Fruit fly (Drosophila melanogaster) whole organism, embryonic: ENCODE data around the gene OtopLc.
A peak's percentile ranks its signal among the peaks of the same experiment; 100 is the strongest.

Source experiments
- Bgb ChIP-seq: fragments of 200-800 bp; sonication (Bioruptor generic); IDR thresholded peaks from 2 replicates; pipeline ENCODE4 v1.3.6; 2022; ENCODE audit warnings: missing biosample characterization, missing genetic modification characterization; ENCODE audit not compliant: partially characterized antibody
- CG10209 ChIP-seq: fragments of 200-800 bp; sonication (Bioruptor generic); optimal IDR thresholded peaks from 3 replicates; lab custom pipeline; 2017; ENCODE audit warnings: missing biosample characterization, mild to moderate bottlenecking, missing genetic modification characterization, missing genetic modification reagents
- CG1024 ChIP-seq: fragments of 200-800 bp; sonication (Bioruptor generic); IDR thresholded peaks from 2 replicates; pipeline ENCODE4 v1.3.6; 2022; ENCODE audit warnings: missing biosample characterization, missing genetic modification characterization
- CG10565 ChIP-seq: fragments of 200-800 bp; sonication (Bioruptor generic); optimal IDR thresholded peaks from 3 replicates; lab custom pipeline; 2016; ENCODE audit warnings: missing biosample characterization, mild to moderate bottlenecking, missing genetic modification characterization
- CG11093 ChIP-seq: fragments of 200-800 bp; sonication (Bioruptor generic); IDR thresholded peaks from 3 replicates; pipeline ENCODE4 v1.3.6; 2022; ENCODE audit warnings: missing biosample characterization, missing genetic modification characterization
- CG13424 ChIP-seq: fragments of 200-800 bp; sonication (Bioruptor generic); optimal IDR thresholded peaks from 2 replicates; lab custom pipeline; 2019; ENCODE audit warnings: missing biosample characterization, mild to moderate bottlenecking, missing genetic modification characterization, moderate library complexity
- CG13775 ChIP-seq: fragments of 200-800 bp; sonication (Bioruptor generic); optimal IDR thresholded peaks from 3 replicates; lab custom pipeline; 2017; ENCODE audit warnings: missing biosample characterization, mild to moderate bottlenecking, missing genetic modification characterization
- CG14965 ChIP-seq: fragments of 200-800 bp; sonication (Bioruptor generic); optimal IDR thresholded peaks from 2 replicates; lab custom pipeline; 2016; ENCODE audit warnings: missing biosample characterization, missing genetic modification characterization, borderline replicate concordance
- CG15696 ChIP-seq: fragments of 200-800 bp; sonication (Bioruptor generic); optimal IDR thresholded peaks from 2 replicates; lab custom pipeline; 2019; ENCODE audit warnings: missing biosample characterization, mild to moderate bottlenecking, missing genetic modification characterization, moderate library complexity
- CG1603 ChIP-seq: fragments of 200-800 bp; sonication (Bioruptor generic); optimal IDR thresholded peaks from 2 replicates; lab custom pipeline; 2019; ENCODE audit warnings: missing biosample characterization, mild to moderate bottlenecking, missing genetic modification characterization, moderate library complexity
- CG2199 ChIP-seq: fragments of 200-800 bp; sonication (Bioruptor generic); IDR thresholded peaks from 3 replicates; pipeline ENCODE4 v1.3.6; 2022; ENCODE audit warnings: missing biosample characterization, missing genetic modification characterization
- CG2678 ChIP-seq: fragments of 200-800 bp; sonication (Bioruptor generic); optimal IDR thresholded peaks from 3 replicates; lab custom pipeline; 2019; ENCODE audit warnings: missing biosample characterization, mild to moderate bottlenecking, missing genetic modification characterization, moderate library complexity
- CG30403 ChIP-seq: fragments of 200-800 bp; sonication (Bioruptor generic); optimal IDR thresholded peaks from 3 replicates; lab custom pipeline; 2016; ENCODE audit warnings: missing biosample characterization, missing genetic modification characterization
- CG31441 ChIP-seq: fragments of 200-800 bp; sonication (Bioruptor generic); IDR thresholded peaks from 2 replicates; pipeline ENCODE4 v1.3.6; 2022; ENCODE audit warnings: missing biosample characterization, missing genetic modification characterization
- CG4730 ChIP-seq: fragments of 200-800 bp; sonication (Bioruptor generic); IDR thresholded peaks from 2 replicates; pipeline ENCODE4 v1.3.6; 2022; ENCODE audit warnings: missing biosample characterization, missing genetic modification characterization
- CG6272 ChIP-seq: fragments of 200-800 bp; sonication (Bioruptor generic); IDR thresholded peaks from 2 replicates; pipeline ENCODE4 v1.3.6; 2022; ENCODE audit warnings: missing biosample characterization, missing genetic modification characterization
- CG6765 ChIP-seq: fragments of 200-800 bp; sonication (Bioruptor generic); optimal IDR thresholded peaks from 3 replicates; lab custom pipeline; 2017; ENCODE audit warnings: missing biosample characterization, mild to moderate bottlenecking, missing genetic modification characterization
- CG7928 ChIP-seq: fragments of 200-800 bp; sonication (Bioruptor generic); optimal IDR thresholded peaks from 2 replicates; lab custom pipeline; 2017; ENCODE audit warnings: missing biosample characterization, mild to moderate bottlenecking, missing genetic modification characterization
- CG9876 ChIP-seq: fragments of 200-800 bp; sonication (Bioruptor generic); optimal IDR thresholded peaks from 2 replicates; lab custom pipeline; 2016; ENCODE audit warnings: missing biosample characterization, missing genetic modification characterization
- Chrac-16 ChIP-seq: fragments of 200-800 bp; sonication (Bioruptor generic); optimal IDR thresholded peaks from 3 replicates; lab custom pipeline; 2016; ENCODE audit warnings: missing biosample characterization, missing genetic modification characterization
- Doc3 ChIP-seq: fragments of 200-800 bp; sonication (Bioruptor generic); IDR thresholded peaks from 3 replicates; pipeline ENCODE4 v1.3.6; 2022; ENCODE audit warnings: missing biosample characterization, missing genetic modification characterization; ENCODE audit not compliant: partially characterized antibody
- Hr3 ChIP-seq: fragments of 200-800 bp; sonication (Bioruptor generic); optimal IDR thresholded peaks from 3 replicates; lab custom pipeline; 2016; ENCODE audit warnings: missing biosample characterization, missing genetic modification characterization
- NC2β ChIP-seq: fragments of 200-800 bp; sonication (Bioruptor generic); optimal IDR thresholded peaks from 2 replicates; lab custom pipeline; 2016; ENCODE audit warnings: missing biosample characterization, missing genetic modification characterization
- Neu2 ChIP-seq: fragments of 200-800 bp; sonication (Bioruptor generic); optimal IDR thresholded peaks from 3 replicates; lab custom pipeline; 2016; ENCODE audit warnings: missing biosample characterization, missing genetic modification characterization, borderline replicate concordance
- Opbp ChIP-seq: fragments of 200-800 bp; sonication (Bioruptor generic); IDR thresholded peaks from 3 replicates; pipeline ENCODE4 v1.3.6; 2022; ENCODE audit warnings: missing biosample characterization, missing genetic modification characterization; ENCODE audit not compliant: partially characterized antibody
- Ssrp ChIP-seq: fragments of 200-800 bp; sonication (Bioruptor generic); optimal IDR thresholded peaks from 2 replicates; lab custom pipeline; 2018; ENCODE audit warnings: missing biosample characterization, mild to moderate bottlenecking, missing genetic modification characterization, moderate library complexity
- Taf1 ChIP-seq: fragments of 200-800 bp; sonication (Bioruptor generic); IDR thresholded peaks from 2 replicates; pipeline ENCODE4 v1.3.6; 2022; ENCODE audit warnings: missing biosample characterization, missing genetic modification characterization
- Trl ChIP-seq, 3 experiments: fragments of >200 bp in 2 of 3; fragments of 200-800 bp in 1 of 3; sonication (Bioruptor generic) in 1 of 3; optimal IDR thresholded peaks; 2 replicates in 1 of 3; 3 replicates in 2 of 3; lab custom pipeline; 2016 to 2017; ENCODE audit warnings: missing biosample characterization in 1 of 3, missing genetic modification characterization in 1 of 3
- cg ChIP-seq: fragments of 200-800 bp; sonication (Bioruptor generic); optimal IDR thresholded peaks from 3 replicates; lab custom pipeline; 2019; ENCODE audit warnings: missing biosample characterization, mild to moderate bottlenecking, missing genetic modification characterization, moderate library complexity
- ci ChIP-seq: fragments of 200-800 bp; sonication (Bioruptor generic); IDR thresholded peaks from 3 replicates; pipeline ENCODE4 v1.3.6; 2022; ENCODE audit warnings: missing biosample characterization, missing genetic modification characterization
- crc ChIP-seq: fragments of 200-800 bp; sonication (Bioruptor generic); optimal IDR thresholded peaks from 2 replicates; lab custom pipeline; 2016; ENCODE audit warnings: missing biosample characterization, missing genetic modification characterization
- cwo ChIP-seq: fragments of 200-800 bp; sonication (Bioruptor generic); optimal IDR thresholded peaks from 3 replicates; lab custom pipeline; 2017; ENCODE audit warnings: missing biosample characterization, missing genetic modification characterization, mild to moderate bottlenecking, moderate library complexity, missing genetic modification reagents
- dm ChIP-seq: fragments of 200-800 bp; sonication (Bioruptor generic); optimal IDR thresholded peaks from 3 replicates; lab custom pipeline; 2016; ENCODE audit warnings: missing biosample characterization, missing genetic modification characterization
- esg ChIP-seq: fragments of 200-800 bp; sonication (Bioruptor generic); conservative IDR thresholded peaks from 2 replicates; pipeline ENCODE4 v1.3.6; 2022; ENCODE audit warnings: missing biosample characterization, missing genetic modification characterization
- gsb-n ChIP-seq: fragments of 200-800 bp; sonication (Bioruptor generic); optimal IDR thresholded peaks from 3 replicates; lab custom pipeline; 2018; ENCODE audit warnings: missing biosample characterization, mild to moderate bottlenecking, missing genetic modification characterization
- ham ChIP-seq: fragments of 200-800 bp; sonication (Bioruptor generic); IDR thresholded peaks from 2 replicates; pipeline ENCODE4 v1.3.6; 2022; ENCODE audit warnings: missing biosample characterization, missing genetic modification characterization
- ind ChIP-seq: fragments of 200-800 bp; sonication (Bioruptor generic); optimal IDR thresholded peaks from 3 replicates; lab custom pipeline; 2016; ENCODE audit warnings: missing biosample characterization, missing genetic modification characterization
- jumu ChIP-seq: fragments of 200-800 bp; sonication (Bioruptor generic); optimal IDR thresholded peaks from 3 replicates; lab custom pipeline; 2016; ENCODE audit warnings: missing biosample characterization, missing genetic modification characterization
- kay ChIP-seq: fragments of 200-800 bp; sonication (Bioruptor generic); optimal IDR thresholded peaks from 2 replicates; lab custom pipeline; 2016; ENCODE audit warnings: missing biosample characterization, missing genetic modification characterization
- nmo ChIP-seq: fragments of 200-800 bp; sonication (Bioruptor generic); optimal IDR thresholded peaks from 2 replicates; lab custom pipeline; 2018; ENCODE audit warnings: missing biosample characterization, mild to moderate bottlenecking, missing genetic modification characterization, moderate library complexity
- pb ChIP-seq: fragments of 200-800 bp; sonication (Bioruptor generic); optimal IDR thresholded peaks from 3 replicates; lab custom pipeline; 2016; ENCODE audit warnings: missing biosample characterization, missing genetic modification characterization
- peb ChIP-seq: fragments of 200-800 bp; sonication (Bioruptor generic); IDR thresholded peaks from 2 replicates; pipeline ENCODE4 v1.3.6; 2022; ENCODE audit warnings: missing biosample characterization, missing genetic modification characterization
- pnt ChIP-seq: fragments of 200-800 bp; sonication (Bioruptor generic); optimal IDR thresholded peaks from 3 replicates; lab custom pipeline; 2016; ENCODE audit warnings: missing biosample characterization, missing genetic modification characterization
- pzg ChIP-seq: fragments of 200-800 bp; sonication (Bioruptor generic); optimal IDR thresholded peaks from 3 replicates; lab custom pipeline; 2018; ENCODE audit warnings: missing biosample characterization, mild to moderate bottlenecking, missing genetic modification characterization, moderate library complexity
- sqz ChIP-seq: fragments of 200-800 bp; sonication (Bioruptor generic); optimal IDR thresholded peaks from 3 replicates; lab custom pipeline; 2018; ENCODE audit warnings: missing biosample characterization, mild to moderate bottlenecking, missing genetic modification characterization
- ttk ChIP-seq: fragments of 200-800 bp; sonication (Bioruptor generic); IDR thresholded peaks from 2 replicates; pipeline ENCODE4 v2.1.2; 2022; ENCODE audit warnings: missing biosample characterization, missing genetic modification characterization
- wdn ChIP-seq: fragments of 200-800 bp; sonication (Bioruptor generic); IDR thresholded peaks from 2 replicates; pipeline ENCODE4 v1.3.6; 2022; ENCODE audit warnings: missing biosample characterization, missing genetic modification characterization
- wek ChIP-seq: fragments of 200-800 bp; sonication (Bioruptor generic); optimal IDR thresholded peaks from 3 replicates; lab custom pipeline; 2018; ENCODE audit warnings: missing biosample characterization, mild to moderate bottlenecking, missing genetic modification characterization, moderate library complexity
- zf30C ChIP-seq: fragments of 200-800 bp; sonication (Bioruptor generic); optimal IDR thresholded peaks from 3 replicates; lab custom pipeline; 2018; ENCODE audit warnings: missing biosample characterization, mild to moderate bottlenecking, missing genetic modification characterization

OtopLc gene

DNA sequence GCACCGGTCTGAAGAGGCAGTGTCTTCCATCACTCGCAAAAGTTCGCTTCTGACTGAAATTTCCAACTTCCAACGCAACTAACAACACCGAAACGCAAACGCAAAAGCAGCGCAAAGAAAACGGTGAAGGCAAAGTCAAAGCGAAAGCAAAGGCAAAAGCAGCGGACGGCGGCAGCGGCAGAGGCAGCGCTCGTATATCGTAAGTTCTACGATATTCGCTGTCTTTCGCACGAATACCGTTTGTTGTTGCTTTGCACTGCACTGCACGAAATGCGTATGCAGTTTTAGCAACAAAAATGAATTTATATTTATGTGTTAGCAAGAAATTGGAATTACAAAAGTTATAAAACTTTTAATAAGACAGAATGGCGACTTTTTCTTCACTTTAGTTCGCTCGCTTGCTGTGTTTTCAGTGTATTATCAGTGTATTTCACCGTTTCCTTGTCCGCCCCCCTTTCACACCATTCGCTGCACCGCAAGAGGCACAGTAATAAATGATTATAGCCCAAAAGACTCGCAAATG lies 14.2 kb downstream of the OtopLc start, which contains the start of gene OtopLa (continued):
- TF ChIP-seq CG1603 (tag; lab: Kevin White, UChicago) (peak; percentile 84), CG10565 (GFP tag; lab: Kevin White, UChicago) (peak; percentile 46), CG6765 (GFP tag; lab: Kevin White, UChicago) (peak; percentile 40), ham (GFP tag; lab: Robert Waterston, UW) (peak; percentile 53; the same call in 1 of the 2 replicates), CG4730 (peak; percentile 72), CG13424 (tag; lab: Kevin White, UChicago) (peak; percentile 85), pzg (GFP tag; lab: Kevin White, UChicago) (no peak), CG6272 (GFP tag; lab: Robert Waterston, UW) (peak; percentile 81), Taf1 (peak; percentile 47; the same call in 1 of the 2 replicates), wdn (peak; percentile 60; the same call in 1 of the 2 replicates), dm (peak; percentile 57), pb (GFP tag; lab: Kevin White, UChicago) (peak; percentile 77), Neu2 (GFP tag; lab: Kevin White, UChicago) (no peak), Ssrp (tag; lab: Kevin White, UChicago) (peak; percentile 87), ind (GFP tag; lab: Kevin White, UChicago) (peak; percentile 81), Bgb (GFP tag; lab: Robert Waterston, UW) (no peak), cwo (peak; percentile 69), CG10209 (GFP tag; lab: Kevin White, UChicago) (peak; percentile 83), CG13775 (GFP tag; lab: Kevin White, UChicago) (peak; percentile 65), zf30C (GFP tag; lab: Kevin White, UChicago) (peak; percentile 74), CG9876 (GFP tag; lab: Kevin White, UChicago) (peak; percentile 18), ci (GFP tag; lab: Robert Waterston, UW) (peak; percentile 96), Trl (optimal IDR thresholded peaks at IDR 0.05; lab: Kevin White, UChicago) (no peak), Trl (GFP tag; optimal IDR thresholded peaks at IDR 0.05; lab: Kevin White, UChicago) (peak; percentile 88), Chrac-16 (GFP tag; lab: Kevin White, UChicago) (peak; percentile 73), nmo (peak; percentile 90), ttk (GFP tag; lab: Robert Waterston, UW) (peak; percentile 89), pnt (GFP tag; lab: Kevin White, UChicago) (peak; percentile 83), CG11093 (peak; percentile 76), Opbp (no peak), CG7928 (peak; percentile 26), CG14965 (peak; percentile 45), cg (GFP tag; lab: Kevin White, UChicago) (no peak), Doc3 (GFP tag; lab: Robert Waterston, UW) (no peak), wek (peak; percentile 58), kay (GFP tag; lab: Kevin White, UChicago) (peak; percentile 74), jumu (GFP tag; lab: Kevin White, UChicago) (peak; percentile 80), CG30403 (GFP tag; lab: Kevin White, UChicago) (peak; percentile 85), crc (GFP tag; lab: Kevin White, UChicago) (peak; percentile 72), CG2678 (tag; lab: Kevin White, UChicago) (peak; percentile 86), gsb-n (tag; lab: Kevin White, UChicago) (peak; percentile 85), esg (GFP tag; lab: Robert Waterston, UW) (peak; percentile 81), CG15696 (peak; percentile 53), CG1024 (GFP tag; lab: Robert Waterston, UW) (peak; percentile 80), peb (GFP tag; lab: Robert Waterston, UW) (peak; percentile 80), CG2199 (no peak), Hr3 (GFP tag; lab: Kevin White, UChicago) (peak; percentile 71), sqz (GFP tag; lab: Kevin White, UChicago) (peak; percentile 58), CG31441 (GFP tag; lab: Robert Waterston, UW) (peak; percentile 90), NC2β (GFP tag; lab: Kevin White, UChicago) (peak; percentile 78)
